Worm (Caenorhabditis elegans): ENCODE data around the gene cdt-2.

The cdt-2 gene

ce11 chrV:15001536-15001935 is 10.6 kb upstream of the cdt-2 start:
- no peak for TF ChIP-seq unc-62 (GFP tag; optimal IDR thresholded peaks at IDR 0.05)

- no peak for TF ChIP-seq unc-62 (GFP tag; optimal IDR thresholded peaks at IDR 0.05)
Measured at ce11 chrV:15000055-15000704, 9.3 kb upstream of the cdt-2 start, which contains the start of gene rps-16. TSS of gene rps-16 (minus strand) at chrV:15000541.

- TF ChIP-seq unc-62 (GFP tag; optimal IDR thresholded peaks at IDR 0.05) = no peak
Measured at ce11 chrV:14999485-15000023, 8.6 kb upstream of the cdt-2 start, which contains the start of gene T01C3.11. TSS of gene T01C3.11 (plus strand) at chrV:14999535.

ce11 chrV:14996236-14996635 is 5.3 kb upstream of the cdt-2 start, which contains the start of gene irld-14:
TSS of gene irld-14 (plus strand) at chrV:14996536.
- TF ChIP-seq unc-62 (GFP tag; optimal IDR thresholded peaks at IDR 0.05) = no peak

- no peak for TF ChIP-seq unc-62 (GFP tag; optimal IDR thresholded peaks at IDR 0.05)
Measured at ce11 chrV:14993620-14994019, 2.7 kb upstream of the cdt-2 start, which contains the start of gene fil-1. TSS of gene fil-1 (plus strand) at chrV:14993838.

ce11 chrV:14992627-14993117 is 1.7 kb upstream of the cdt-2 start, which contains the start of gene T01C3.3:
TSS of gene T01C3.3 (minus strand) at chrV:14992677.
- no peak for TF ChIP-seq unc-62 (GFP tag; optimal IDR thresholded peaks at IDR 0.05)

- TF ChIP-seq unc-62 (GFP tag; optimal IDR thresholded peaks at IDR 0.05) = no peak
Measured at ce11 chrV:14991489-14991888, 563 bp upstream of the cdt-2 start.

ce11 chrV:14984593-14984992 is 6.3 kb downstream of the cdt-2 start, which contains the start of gene F02D8.4:
TSS of gene F02D8.4 (plus strand) at chrV:14984893.
- no peak for TF ChIP-seq unc-62 (GFP tag; optimal IDR thresholded peaks at IDR 0.05)

- TF ChIP-seq unc-62 (GFP tag; optimal IDR thresholded peaks at IDR 0.05) = no peak
Measured at ce11 chrV:14979937-14980336, 11.0 kb downstream of the cdt-2 start, which contains the start of gene xbx-1. TSS of gene xbx-1 (plus strand) at chrV:14980237.

ce11 chrV:14978205-14978751 is 12.6 kb downstream of the cdt-2 start, which contains the start of the genes grd-12 and F02D8.1:
TSS of gene grd-12 (plus strand) at chrV:14978505.
TSS of gene F02D8.1 (minus strand) at chrV:14978701.
- no peak for TF ChIP-seq unc-62 (GFP tag; optimal IDR thresholded peaks at IDR 0.05)

ce11 chrV:14971136-14971535 is 19.8 kb downstream of the cdt-2 start, which contains the start of gene nlp-59:
TSS of gene nlp-59 (plus strand) at chrV:14971436.
- TF ChIP-seq unc-62 (GFP tag; optimal IDR thresholded peaks at IDR 0.05) = no peak

- TF ChIP-seq unc-62 (GFP tag; optimal IDR thresholded peaks at IDR 0.05) = no peak
Measured at ce11 chrV:14955676-14956075, 35.2 kb downstream of the cdt-2 start, which contains the start of gene F02D8.9. TSS of gene F02D8.9 (minus strand) at chrV:14955776.

- TF ChIP-seq unc-62 (GFP tag; optimal IDR thresholded peaks at IDR 0.05) = no peak
Measured at ce11 chrV:14954633-14955032, 36.3 kb downstream of the cdt-2 start, which contains the start of gene C30G7.5. TSS of gene C30G7.5 (minus strand) at chrV:14954733.

ce11 chrV:14949477-14949876 is 41.4 kb downstream of the cdt-2 start, which contains the start of gene hil-1:
TSS of gene hil-1 (plus strand) at chrV:14949777.
- no peak for TF ChIP-seq unc-62 (GFP tag; optimal IDR thresholded peaks at IDR 0.05)

ce11 chrV:14948566-14948965 is 42.4 kb downstream of the cdt-2 start:
- TF ChIP-seq unc-62 (GFP tag; optimal IDR thresholded peaks at IDR 0.05) = no peak

ce11 chrV:14947022-14947421 is 43.9 kb downstream of the cdt-2 start, which contains the start of gene C30G7.4:
TSS of gene C30G7.4 (minus strand) at chrV:14947122.
- no peak for TF ChIP-seq unc-62 (GFP tag; optimal IDR thresholded peaks at IDR 0.05)
